Worm (Caenorhabditis elegans): Measurements from ENCODE around the gene pnp-1.

pnp-1 gene

DNA sequence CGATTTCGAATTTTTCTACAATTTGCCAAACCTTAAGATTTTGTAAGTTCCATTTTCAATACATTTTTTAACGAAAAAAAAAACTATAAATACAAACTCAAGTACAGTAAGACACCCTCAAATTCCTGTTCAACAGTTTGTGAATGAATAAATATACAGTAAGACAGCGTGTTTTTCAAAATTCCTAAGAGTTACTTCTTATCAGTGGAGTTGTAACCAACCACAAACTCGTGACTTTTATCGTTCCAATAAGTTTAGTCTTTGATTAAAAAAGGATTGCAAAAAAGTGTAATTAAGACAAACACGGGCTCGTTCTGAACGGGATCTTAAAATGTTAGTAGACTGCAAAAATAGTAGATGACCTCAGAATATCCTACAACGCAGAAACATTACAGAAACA, 23.0 kb downstream of the pnp-1 start:
- no peak for TF ChIP-seq unc-62 (GFP tag; optimal IDR thresholded peaks at IDR 0.05)

DNA sequence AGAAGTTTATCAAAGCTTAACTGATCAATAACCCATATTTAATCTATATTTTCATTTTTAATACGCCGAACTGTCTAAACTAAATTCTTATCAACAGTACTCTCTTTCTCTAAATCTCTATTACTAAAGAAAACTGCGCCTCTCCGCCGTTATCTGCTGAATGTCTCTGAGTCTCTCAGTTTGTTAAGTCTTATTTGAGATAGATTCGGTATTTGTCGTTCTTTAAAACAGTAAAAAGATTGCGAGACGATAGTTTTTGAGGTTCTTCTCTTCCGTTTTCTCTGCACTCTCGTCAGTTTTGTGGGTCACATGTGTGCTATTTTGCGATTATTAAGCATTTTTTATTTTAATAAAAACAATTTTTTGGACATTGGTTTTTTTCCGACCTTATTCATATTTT, 23.9 kb downstream of the pnp-1 start, which contains the start of gene sma-10:
sma-10 (plus strand) TSS at position 236 of the 400 bp plus-strand sequence.
- no peak for TF ChIP-seq unc-62 (GFP tag; optimal IDR thresholded peaks at IDR 0.05)

DNA sequence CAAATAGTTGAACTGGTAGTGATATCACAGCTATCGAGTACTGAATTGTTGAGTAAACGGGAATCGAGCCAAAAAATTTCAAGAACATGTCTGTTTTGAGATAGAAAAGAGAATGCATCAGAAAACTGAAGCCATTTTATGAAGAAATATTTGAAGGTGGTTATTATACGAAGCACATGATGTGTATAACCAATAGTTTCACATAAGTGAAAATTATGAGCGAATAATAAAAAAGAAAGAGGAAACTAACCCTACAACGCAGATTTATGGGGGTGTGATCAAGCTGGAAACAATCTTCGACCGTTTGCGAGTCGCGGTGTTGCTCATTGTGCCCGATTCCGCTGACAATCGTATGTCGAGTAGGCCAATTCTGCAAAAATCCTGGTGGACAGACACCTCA, 24.8 kb downstream of the pnp-1 start, which contains the start of gene srh-282:
srh-282 (minus strand) TSS at position 101 of the 400 bp plus-strand sequence.
- TF ChIP-seq unc-62 (GFP tag; optimal IDR thresholded peaks at IDR 0.05), result no peak

DNA sequence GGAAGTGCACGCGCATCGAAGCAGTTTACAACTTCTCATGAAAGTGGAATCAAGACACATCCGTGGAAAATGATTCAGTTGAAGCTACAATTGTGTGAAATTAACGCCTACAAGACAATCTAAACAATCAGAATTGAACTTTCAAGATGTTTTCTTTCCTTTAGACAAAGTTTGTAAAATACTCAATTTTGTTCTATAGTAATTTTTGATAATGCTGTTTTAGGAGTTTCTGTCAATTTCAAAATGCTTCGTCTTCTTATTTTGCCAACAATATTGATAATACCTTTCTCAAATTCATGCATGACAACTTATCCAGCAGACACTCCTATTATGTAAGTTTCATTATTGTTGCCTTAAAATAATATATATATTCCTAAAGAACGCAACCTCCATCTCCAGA, 29.0 kb downstream of the pnp-1 start, which contains the start of gene T21D12.11:
T21D12.11 (plus strand) TSS at position 301 of the 400 bp plus-strand sequence.
- TF ChIP-seq unc-62 (GFP tag; optimal IDR thresholded peaks at IDR 0.05), result no peak

DNA sequence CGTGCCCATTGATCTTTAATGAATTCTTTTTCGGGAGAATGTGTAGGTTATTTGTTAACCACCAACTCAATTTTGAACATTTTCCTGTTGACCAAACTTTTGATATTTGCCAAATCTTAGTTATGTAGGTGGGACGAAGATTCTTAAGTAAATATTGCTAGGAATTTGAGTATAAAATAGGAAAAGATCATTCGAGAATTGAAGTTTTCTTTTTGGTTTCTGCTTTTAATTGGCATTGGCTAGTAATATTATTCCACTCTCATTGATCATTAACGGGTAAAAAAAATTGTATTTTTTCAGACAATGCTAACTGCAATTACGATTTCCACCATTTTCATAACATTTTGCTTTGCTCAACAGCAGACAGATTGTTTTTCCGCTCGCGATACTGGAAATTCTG, 32.0 kb downstream of the pnp-1 start, which contains the start of gene T21D12.12:
T21D12.12 (plus strand) TSS at position 301 of the 400 bp plus-strand sequence.
- TF ChIP-seq unc-62 (GFP tag; optimal IDR thresholded peaks at IDR 0.05), result no peak

DNA sequence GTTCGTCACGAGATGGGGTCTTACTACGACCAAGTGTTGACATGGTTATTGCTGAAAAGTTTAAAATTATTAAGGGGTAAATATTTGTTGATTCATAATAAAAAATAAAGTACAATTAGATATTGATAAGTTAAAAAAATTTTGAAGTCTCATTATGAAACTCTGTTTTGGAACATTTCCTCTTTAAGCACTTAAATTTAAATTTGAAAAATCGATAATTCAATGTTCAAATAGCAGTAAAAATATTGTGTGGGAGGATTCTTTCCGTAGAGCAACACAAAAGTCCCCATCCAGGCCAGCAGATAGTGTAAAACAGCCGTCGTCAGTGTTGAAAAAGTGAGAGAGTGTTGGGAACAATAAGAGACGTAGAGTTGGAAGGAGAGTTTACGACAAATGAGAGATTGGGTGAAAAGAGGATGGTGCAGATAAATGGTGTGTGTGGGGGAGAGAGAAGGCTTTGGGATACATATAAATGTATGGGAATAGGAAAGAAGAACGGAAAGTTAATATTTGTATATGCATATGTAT, 33.9 kb downstream of the pnp-1 start, which contains the start of gene pat-6:
pat-6 (minus strand) TSS at position 51 of the 528 bp plus-strand sequence.
- no peak for TF ChIP-seq unc-62 (GFP tag; optimal IDR thresholded peaks at IDR 0.05)

DNA sequence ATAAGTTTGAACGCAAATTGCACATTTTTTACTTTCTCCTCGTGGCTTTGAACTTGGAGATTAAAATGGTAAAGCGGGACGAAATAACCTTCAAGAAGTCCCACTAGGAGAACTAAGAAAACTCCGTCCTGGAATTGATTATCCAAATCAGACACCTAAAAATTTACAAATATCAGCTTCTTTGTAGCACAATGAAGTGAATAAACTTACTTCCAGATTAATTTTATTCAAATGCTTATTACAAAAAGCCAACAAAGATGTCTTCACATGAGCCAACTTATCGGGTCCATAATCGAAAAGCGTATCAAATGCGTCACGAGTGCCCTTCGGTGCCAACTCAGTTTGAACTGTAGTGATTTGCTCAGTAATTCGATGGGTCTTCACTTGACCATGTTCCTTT, 35.6 kb downstream of the pnp-1 start:
- no peak for TF ChIP-seq unc-62 (GFP tag; optimal IDR thresholded peaks at IDR 0.05)

DNA sequence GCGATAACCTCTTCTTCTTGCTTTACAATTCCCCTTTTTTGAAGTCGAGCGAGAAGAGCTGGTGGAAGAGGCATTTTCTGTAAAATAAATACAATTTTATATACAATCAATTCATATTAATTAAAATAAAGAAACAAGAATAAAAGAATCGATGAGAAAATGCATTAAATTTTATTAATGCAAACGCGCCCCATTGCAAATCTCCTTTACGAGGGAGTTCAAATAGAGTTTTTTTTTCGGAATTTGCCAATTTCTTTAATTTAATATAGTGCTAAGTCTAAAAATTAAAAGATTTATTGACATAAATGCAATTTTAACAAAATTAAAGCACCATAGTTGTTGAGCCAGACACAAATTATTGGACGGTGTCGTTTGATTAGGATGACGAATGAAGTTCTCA, 36.5 kb downstream of the pnp-1 start, which contains the start of gene pqbp-1.1:
pqbp-1.1 (minus strand) TSS at position 77 of the 400 bp plus-strand sequence.
- TF ChIP-seq unc-62 (GFP tag; optimal IDR thresholded peaks at IDR 0.05), result no peak

DNA sequence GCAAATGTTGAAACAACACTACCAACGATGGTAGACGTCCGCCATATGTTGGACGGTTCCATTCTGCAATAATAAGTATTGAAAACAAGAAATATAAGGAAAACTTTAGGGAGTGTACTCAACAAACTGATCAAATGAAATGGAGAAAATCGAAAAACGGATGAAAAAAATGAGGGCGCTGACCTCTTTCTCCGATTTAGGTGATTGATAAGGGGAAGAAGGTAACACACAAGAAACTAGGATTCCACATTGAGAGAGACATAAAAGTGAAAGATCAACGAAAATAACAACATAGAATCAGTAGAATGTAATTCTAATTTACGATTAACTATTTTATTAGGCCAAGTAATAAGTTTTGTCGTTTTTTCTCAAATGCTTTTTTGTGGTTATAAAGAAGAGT, 39.0 kb downstream of the pnp-1 start, which contains the start of gene dpy-9:
dpy-9 (minus strand) TSS at position 63 of the 400 bp plus-strand sequence.
- no peak for TF ChIP-seq unc-62 (GFP tag; optimal IDR thresholded peaks at IDR 0.05)

DNA sequence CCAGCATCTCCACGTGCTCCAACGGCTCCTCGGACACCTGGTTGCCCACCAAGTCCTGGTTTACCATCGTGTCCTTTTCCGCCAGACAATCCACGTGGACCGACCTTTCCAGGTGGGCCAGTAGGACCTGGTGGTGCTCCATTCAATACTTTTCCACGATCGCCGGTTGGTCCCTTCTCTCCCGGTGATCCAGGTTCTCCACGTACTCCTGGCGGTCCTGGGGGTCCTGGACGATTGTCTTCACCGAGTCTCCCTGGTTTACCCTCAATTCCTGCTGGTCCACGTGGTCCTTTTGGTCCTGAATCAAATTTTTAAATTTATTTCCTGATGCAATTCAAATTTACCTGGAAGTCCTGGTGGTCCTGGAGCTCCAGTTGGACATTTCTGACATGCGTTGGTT, 39.7 kb downstream of the pnp-1 start:
- no peak for TF ChIP-seq unc-62 (GFP tag; optimal IDR thresholded peaks at IDR 0.05)

DNA sequence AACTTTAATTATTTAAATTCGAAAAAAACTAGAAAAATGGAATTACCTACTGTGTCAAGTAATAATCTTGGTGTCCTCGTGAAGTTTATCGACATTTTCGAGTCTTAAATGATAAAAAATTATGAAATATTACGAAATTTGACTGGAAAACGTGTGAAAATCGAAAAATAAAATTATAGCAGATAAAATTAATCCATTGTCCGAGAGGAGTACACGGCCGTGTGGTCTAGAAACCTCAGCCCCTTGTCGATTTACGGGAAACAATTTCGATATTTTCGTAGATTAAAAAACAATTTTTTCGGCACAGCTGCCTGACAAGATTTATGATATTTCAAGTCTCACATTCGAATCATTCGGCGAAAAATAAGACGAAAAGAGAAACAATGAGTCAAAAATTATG, 41.0 kb downstream of the pnp-1 start, which contains the start of gene R02D3.8:
R02D3.8 (minus strand) TSS at position 109 of the 400 bp plus-strand sequence.
- TF ChIP-seq unc-62 (GFP tag; optimal IDR thresholded peaks at IDR 0.05), result no peak

DNA sequence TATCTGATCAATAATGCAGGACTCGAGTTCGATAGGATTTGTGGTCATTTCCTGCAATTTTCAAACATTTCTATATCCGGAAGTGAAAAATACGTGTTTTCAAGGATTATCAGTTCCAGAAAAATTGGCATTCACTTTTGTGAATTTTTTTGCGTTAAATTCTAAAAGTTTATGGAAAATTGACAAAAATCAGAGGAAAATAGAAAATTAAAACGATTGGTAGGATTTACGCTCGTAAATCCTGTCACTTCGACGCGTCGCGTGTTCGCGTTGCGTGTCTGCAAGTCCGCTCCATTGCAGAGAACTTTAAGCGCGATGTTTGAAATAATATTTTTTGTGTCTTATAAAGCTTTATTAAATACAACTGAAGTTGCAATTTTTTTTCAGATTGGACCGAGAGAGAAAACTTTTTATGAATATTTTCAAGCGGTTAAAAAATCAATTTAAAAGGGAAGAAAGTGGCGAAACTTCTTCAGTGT, 42.7 kb downstream of the pnp-1 start, which contains the start of gene rcat-1:
rcat-1 (minus strand) TSS at position 51 of the 479 bp plus-strand sequence.
- no peak for TF ChIP-seq unc-62 (GFP tag; optimal IDR thresholded peaks at IDR 0.05)

DNA sequence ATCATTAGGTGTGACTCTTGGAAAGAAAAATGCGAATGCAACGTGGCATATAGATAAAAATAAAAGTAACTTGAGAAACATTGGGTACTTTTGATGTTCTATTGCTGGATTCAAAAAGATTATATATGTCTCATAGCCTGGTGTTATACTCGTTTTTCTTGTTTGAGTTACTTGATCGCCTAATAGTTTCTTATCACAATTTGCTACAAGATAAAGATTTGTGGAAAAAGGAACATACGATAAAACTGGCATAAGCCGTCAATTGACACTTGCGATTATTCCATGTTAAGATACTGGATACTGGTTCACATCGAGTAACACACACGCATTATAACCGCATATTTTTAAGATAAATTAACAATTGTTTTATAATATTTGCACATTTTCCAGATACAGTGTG, 45.6 kb downstream of the pnp-1 start, which contains the start of gene grl-19:
grl-19 (minus strand) TSS at position 101 of the 400 bp plus-strand sequence.
- no peak for TF ChIP-seq unc-62 (GFP tag; optimal IDR thresholded peaks at IDR 0.05)

DNA sequence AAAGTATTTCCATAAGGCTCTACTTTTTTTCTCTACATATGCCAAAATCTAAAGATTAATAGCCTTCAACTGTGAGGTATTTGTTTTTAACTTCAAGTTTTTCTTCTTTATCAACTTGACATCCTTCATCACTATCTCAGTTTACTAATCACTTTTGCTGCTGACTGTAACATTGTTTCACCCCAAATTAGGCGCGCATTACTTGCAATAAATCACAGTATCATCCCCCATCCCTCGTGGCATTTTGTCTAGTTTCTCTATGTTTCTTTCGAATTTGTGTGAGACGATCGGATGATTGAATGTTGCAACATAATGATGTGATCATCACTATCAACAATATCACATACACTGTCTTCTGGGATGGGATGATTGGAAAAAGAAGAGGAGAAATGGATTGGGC, 50.6 kb downstream of the pnp-1 start:
- no peak for TF ChIP-seq unc-62 (GFP tag; optimal IDR thresholded peaks at IDR 0.05)

DNA sequence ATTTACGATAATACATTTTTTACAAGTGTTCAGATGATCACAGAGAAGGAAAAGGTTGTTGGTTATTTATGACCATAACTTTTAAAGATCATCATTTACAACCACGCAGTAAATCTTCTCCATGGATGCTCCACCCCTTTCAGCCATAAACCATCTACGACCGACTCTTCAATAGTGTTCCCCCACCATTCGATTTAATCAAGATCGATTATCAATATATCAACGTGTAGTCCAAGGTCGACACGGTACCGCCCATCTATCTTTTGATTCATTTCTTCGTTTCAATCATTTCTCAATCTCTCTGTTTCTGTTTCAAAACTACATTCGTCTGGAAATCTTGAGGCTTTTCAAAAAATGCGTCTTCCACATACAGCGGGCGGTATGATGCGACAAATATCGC, 53.3 kb downstream of the pnp-1 start, which contains the start of gene aass-1:
aass-1 (plus strand) TSS at position 301 of the 400 bp plus-strand sequence.
- no peak for TF ChIP-seq unc-62 (GFP tag; optimal IDR thresholded peaks at IDR 0.05)

DNA sequence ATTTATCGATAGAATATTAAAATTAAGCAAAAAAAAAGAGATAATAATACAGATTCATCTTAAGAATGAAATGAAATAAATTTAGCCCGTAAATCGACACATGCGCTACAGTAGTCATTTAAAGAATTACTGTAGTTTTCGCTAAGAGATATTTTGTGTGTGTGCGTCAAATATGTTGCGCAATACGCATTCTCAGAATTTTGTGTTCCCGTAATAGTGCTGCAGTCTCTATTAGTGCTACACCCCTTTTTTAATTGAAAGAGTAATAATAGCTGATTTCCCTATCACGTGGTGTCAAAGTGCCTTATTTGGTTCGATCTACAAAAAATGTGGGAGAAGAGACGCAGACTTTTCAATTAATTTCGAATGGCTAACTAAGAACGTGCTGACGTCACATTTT, 53.8 kb downstream of the pnp-1 start:
- no peak for TF ChIP-seq unc-62 (GFP tag; optimal IDR thresholded peaks at IDR 0.05)
